Fruit fly (Drosophila melanogaster) whole organism, embryonic: ENCODE results near the gene smo.

Experiments
- Ada2b ChIP-seq: fragments of 200-800 bp; sonication (Bioruptor generic); IDR thresholded peaks from 2 replicates; pipeline ENCODE4 v1.3.6; 2022; ENCODE audit warnings: missing biosample characterization, missing genetic modification characterization
- Aef1 ChIP-seq: fragments of 200-800 bp; sonication (Bioruptor generic); IDR thresholded peaks from 3 replicates; pipeline ENCODE4 v1.3.6; 2022; ENCODE audit warnings: missing biosample characterization, missing genetic modification characterization
- CG10462 ChIP-seq: fragments of 200-800 bp; sonication (Bioruptor generic); optimal IDR thresholded peaks from 2 replicates; lab custom pipeline; 2016; ENCODE audit warnings: missing biosample characterization, missing genetic modification characterization
- CG11085 ChIP-seq: fragments of 200-800 bp; sonication (Bioruptor generic); IDR thresholded peaks from 2 replicates; pipeline ENCODE4 v1.3.6; 2022; ENCODE audit warnings: missing biosample characterization, missing genetic modification characterization
- CG11504 ChIP-seq: fragments of 200-800 bp; sonication (Bioruptor generic); optimal IDR thresholded peaks from 3 replicates; lab custom pipeline; 2019; ENCODE audit warnings: missing biosample characterization, mild to moderate bottlenecking, missing genetic modification characterization, moderate library complexity
- CG12236 ChIP-seq: fragments of 200-800 bp; sonication (Bioruptor generic); optimal IDR thresholded peaks from 2 replicates; lab custom pipeline; 2016; ENCODE audit warnings: missing biosample characterization, missing genetic modification characterization
- CG13894 ChIP-seq: fragments of 200-800 bp; sonication (Bioruptor generic); optimal IDR thresholded peaks from 3 replicates; lab custom pipeline; 2018; ENCODE audit warnings: missing biosample characterization, mild to moderate bottlenecking, missing genetic modification characterization, moderate library complexity
- CG14710 ChIP-seq: fragments of 200-800 bp; sonication (Bioruptor generic); optimal IDR thresholded peaks from 3 replicates; lab custom pipeline; 2019; ENCODE audit warnings: missing biosample characterization, mild to moderate bottlenecking, missing genetic modification characterization, moderate library complexity
- CG14860 ChIP-seq: fragments of 200-800 bp; sonication (Bioruptor generic); IDR thresholded peaks from 3 replicates; pipeline ENCODE4 v1.3.6; 2022; ENCODE audit warnings: missing biosample characterization, missing genetic modification characterization; ENCODE audit not compliant: partially characterized antibody
- CG15514 ChIP-seq: fragments of 200-800 bp; sonication (Bioruptor generic); optimal IDR thresholded peaks from 3 replicates; lab custom pipeline; 2017; ENCODE audit warnings: missing biosample characterization, missing genetic modification characterization, mild to moderate bottlenecking, moderate library complexity, missing genetic modification reagents
- CG15601 ChIP-seq: fragments of 200-800 bp; sonication (Bioruptor generic); optimal IDR thresholded peaks from 3 replicates; lab custom pipeline; 2019; ENCODE audit warnings: missing biosample characterization, mild to moderate bottlenecking, missing genetic modification characterization, moderate library complexity
- CG17361 ChIP-seq: fragments of 200-800 bp; sonication (Bioruptor generic); IDR thresholded peaks from 3 replicates; pipeline ENCODE4 v1.3.6; 2022; ENCODE audit warnings: missing biosample characterization, missing genetic modification characterization
- CG17829 ChIP-seq: fragments of 200-800 bp; optimal IDR thresholded peaks from 2 replicates; lab custom pipeline; 2019; ENCODE audit warnings: missing biosample characterization, mild to moderate bottlenecking, missing genetic modification characterization, moderate library complexity
- CG2712 ChIP-seq: fragments of 200-800 bp; optimal IDR thresholded peaks from 3 replicates; lab custom pipeline; 2019; ENCODE audit warnings: missing biosample characterization, mild to moderate bottlenecking, missing genetic modification characterization, moderate library complexity
- CG30020 ChIP-seq: fragments of 200-800 bp; optimal IDR thresholded peaks from 2 replicates; lab custom pipeline; 2019; ENCODE audit warnings: missing biosample characterization, mild to moderate bottlenecking, missing genetic modification characterization, moderate library complexity
- CG6254 ChIP-seq: fragments of 200-800 bp; sonication (Bioruptor generic); optimal IDR thresholded peaks from 3 replicates; lab custom pipeline; 2017; ENCODE audit warnings: mild to moderate bottlenecking, missing biosample characterization, missing genetic modification reagents, missing genetic modification characterization
- CG7987 ChIP-seq: fragments of 200-800 bp; sonication (Bioruptor generic); optimal IDR thresholded peaks from 2 replicates; lab custom pipeline; 2018; ENCODE audit warnings: missing biosample characterization, mild to moderate bottlenecking, missing genetic modification characterization, moderate library complexity
- CG8281 ChIP-seq: fragments of 200-800 bp; sonication (Bioruptor generic); optimal IDR thresholded peaks from 2 replicates; lab custom pipeline; 2018; ENCODE audit warnings: missing biosample characterization, mild to moderate bottlenecking, missing genetic modification characterization, moderate library complexity
- CG8388 ChIP-seq: fragments of 200-800 bp; sonication (Bioruptor generic); optimal IDR thresholded peaks from 2 replicates; lab custom pipeline; 2019; ENCODE audit warnings: missing biosample characterization, mild to moderate bottlenecking, missing genetic modification characterization, moderate library complexity
- CG8924 ChIP-seq: fragments of 200-800 bp; optimal IDR thresholded peaks from 3 replicates; lab custom pipeline; 2019; ENCODE audit warnings: missing biosample characterization, mild to moderate bottlenecking, missing genetic modification characterization, moderate library complexity
- CTCF ChIP-seq: fragments of 200-800 bp; sonication (Bioruptor generic); optimal IDR thresholded peaks from 2 replicates; lab custom pipeline; 2017; ENCODE audit warnings: missing biosample characterization, mild to moderate bottlenecking, missing genetic modification characterization, moderate library complexity
- Doc3 ChIP-seq: fragments of 200-800 bp; sonication (Bioruptor generic); IDR thresholded peaks from 3 replicates; pipeline ENCODE4 v1.3.6; 2022; ENCODE audit warnings: missing biosample characterization, missing genetic modification characterization; ENCODE audit not compliant: partially characterized antibody
- Dp ChIP-seq: fragments of 200-800 bp; sonication (Bioruptor generic); optimal IDR thresholded peaks from 2 replicates; lab custom pipeline; 2018; ENCODE audit warnings: missing biosample characterization, mild to moderate bottlenecking, missing genetic modification characterization, moderate library complexity
- E2f2 ChIP-seq: fragments of 200-800 bp; sonication (Bioruptor generic); IDR thresholded peaks from 2 replicates; pipeline ENCODE4 v1.3.6; 2022; ENCODE audit warnings: missing biosample characterization, missing genetic modification characterization
- Fer1 ChIP-seq: fragments of 200-800 bp; sonication (Bioruptor generic); optimal IDR thresholded peaks from 2 replicates; lab custom pipeline; 2017; ENCODE audit warnings: missing biosample characterization, mild to moderate bottlenecking, missing genetic modification characterization
- Jarid2 ChIP-seq: fragments of 200-800 bp; sonication (Bioruptor generic); optimal IDR thresholded peaks from 3 replicates; lab custom pipeline; 2017; ENCODE audit warnings: mild to moderate bottlenecking, missing biosample characterization, missing genetic modification reagents, missing genetic modification characterization
- MESR4 ChIP-seq: fragments of 200-800 bp; sonication (Bioruptor generic); optimal IDR thresholded peaks from 2 replicates; lab custom pipeline; 2018; ENCODE audit warnings: missing biosample characterization, mild to moderate bottlenecking, missing genetic modification characterization, moderate library complexity
- Med ChIP-seq: fragments of 200-800 bp; sonication (Bioruptor generic); peaks from one replicate; lab custom pipeline; 2016; ENCODE audit warnings: missing biosample characterization, missing genetic modification characterization, mild to moderate bottlenecking, inconsistent platforms, moderate library complexity
- Meics ChIP-seq: fragments of 200-800 bp; sonication (Bioruptor generic); optimal IDR thresholded peaks from 2 replicates; lab custom pipeline; 2017; ENCODE audit warnings: missing biosample characterization, mild to moderate bottlenecking, missing genetic modification characterization
- Nf-YC ChIP-seq: fragments of 200-800 bp; optimal IDR thresholded peaks from 3 replicates; lab custom pipeline; 2019; ENCODE audit warnings: missing biosample characterization, mild to moderate bottlenecking, missing genetic modification characterization, moderate library complexity
- Sin3A ChIP-seq: fragments of >200 bp; optimal IDR thresholded peaks from 2 replicates; lab custom pipeline; 2018
- Sry-β ChIP-seq: fragments of 200-800 bp; sonication (Bioruptor generic); optimal IDR thresholded peaks from 2 replicates; lab custom pipeline; 2018; ENCODE audit warnings: missing biosample characterization, mild to moderate bottlenecking, missing genetic modification characterization, moderate library complexity
- Stat92E ChIP-seq, 3 experiments: fragments of >200 bp in 2 of 3; fragments of 200-800 bp in 1 of 3; sonication (Bioruptor generic) in 1 of 3; optimal IDR thresholded peaks; 2 replicates each; lab custom pipeline; 2017 to 2019; ENCODE audit warnings: missing biosample characterization in 3 of 3, missing genetic modification characterization in 3 of 3, mild to moderate bottlenecking in 1 of 3, moderate library complexity in 1 of 3
- Vsx1 ChIP-seq: fragments of 200-800 bp; sonication (Bioruptor generic); optimal IDR thresholded peaks from 2 replicates; lab custom pipeline; 2017; ENCODE audit warnings: missing biosample characterization, mild to moderate bottlenecking, missing genetic modification characterization, missing genetic modification reagents
- Xrp1 ChIP-seq: fragments of 200-800 bp; sonication (Bioruptor generic); IDR thresholded peaks from 2 replicates; pipeline ENCODE4 v1.3.6; 2022; ENCODE audit warnings: missing biosample characterization, missing genetic modification characterization
- bowl ChIP-seq: fragments of 200-800 bp; sonication (Bioruptor generic); IDR thresholded peaks from 2 replicates; pipeline ENCODE4 v1.3.6; 2022; ENCODE audit warnings: missing biosample characterization, missing genetic modification characterization
- chinmo ChIP-seq: fragments of 200-800 bp; sonication (Bioruptor generic); IDR thresholded peaks from 4 replicates; pipeline ENCODE4 v1.3.6; 2022; ENCODE audit warnings: missing biosample characterization, missing genetic modification characterization; ENCODE audit not compliant: partially characterized antibody
- crp ChIP-seq, 2 experiments: fragments of 200-800 bp; sonication (Bioruptor generic); optimal IDR thresholded peaks; 2 replicates in 1 of 2; 3 replicates in 1 of 2; lab custom pipeline; 2017; ENCODE audit warnings: missing biosample characterization in 2 of 2, missing genetic modification characterization in 2 of 2, mild to moderate bottlenecking in 1 of 2, moderate library complexity in 1 of 2
- dpn ChIP-seq, 2 experiments: fragments of 200-800 bp; sonication (Bioruptor generic); optimal IDR thresholded peaks; 3 replicates each; lab custom pipeline; 2016; ENCODE audit warnings: missing biosample characterization in 2 of 2, missing genetic modification characterization in 2 of 2
- hb ChIP-seq: fragments of 200-800 bp; sonication (Bioruptor generic); IDR thresholded peaks from 3 replicates; pipeline ENCODE4 v1.3.6; 2022; ENCODE audit warnings: missing biosample characterization, missing genetic modification characterization; ENCODE audit not compliant: partially characterized antibody
- hbn ChIP-seq: fragments of 200-800 bp; sonication (Bioruptor generic); IDR thresholded peaks from 2 replicates; pipeline ENCODE4 v1.3.6; 2022; ENCODE audit warnings: missing biosample characterization, missing genetic modification characterization; ENCODE audit not compliant: partially characterized antibody
- nerfin-1 ChIP-seq: fragments of 200-800 bp; sonication (Bioruptor generic); optimal IDR thresholded peaks from 3 replicates; lab custom pipeline; 2019; ENCODE audit warnings: missing biosample characterization, mild to moderate bottlenecking, missing genetic modification characterization, moderate library complexity
- ro ChIP-seq: fragments of 200-800 bp; sonication (Bioruptor generic); IDR thresholded peaks from 2 replicates; pipeline ENCODE4 v1.3.6; 2022; ENCODE audit warnings: missing biosample characterization, missing genetic modification characterization
- row ChIP-seq: fragments of 200-800 bp; sonication (Bioruptor generic); IDR thresholded peaks from 3 replicates; pipeline ENCODE4 v1.3.6; 2022; ENCODE audit warnings: missing biosample characterization, missing genetic modification characterization
- unpg ChIP-seq: fragments of 200-800 bp; sonication (Bioruptor generic); optimal IDR thresholded peaks from 3 replicates; lab custom pipeline; 2018; ENCODE audit warnings: missing biosample characterization, mild to moderate bottlenecking, missing genetic modification characterization, moderate library complexity
- vfl ChIP-seq: fragments of 200-800 bp; sonication (Bioruptor generic); optimal IDR thresholded peaks from 2 replicates; lab custom pipeline; 2016; ENCODE audit warnings: missing biosample characterization, missing genetic modification characterization
- vnd ChIP-seq: fragments of 200-800 bp; sonication (Bioruptor generic); IDR thresholded peaks from 3 replicates; pipeline ENCODE4 v1.3.6; 2022; ENCODE audit warnings: missing biosample characterization, missing genetic modification characterization; ENCODE audit not compliant: partially characterized antibody
- vvl ChIP-seq: fragments of 200-800 bp; sonication (Bioruptor generic); IDR thresholded peaks from 2 replicates; pipeline ENCODE4 v1.3.6; 2022; ENCODE audit warnings: missing biosample characterization, missing genetic modification characterization
- yki ChIP-seq: fragments of >200 bp; optimal IDR thresholded peaks from 3 replicates; lab custom pipeline; 2018
- zfh1 ChIP-seq: fragments of 200-800 bp; sonication (Bioruptor generic); IDR thresholded peaks from 3 replicates; pipeline ENCODE4 v1.3.6; 2022; ENCODE audit warnings: missing biosample characterization, missing genetic modification characterization

smo gene

dm6 chr2L:271553-271952 is 5.8 kb upstream of the smo start, which contains the start of gene Dus1 (continued):
- TF ChIP-seq CG10462 (GFP tag; lab: Kevin White, UChicago) (no peak), Meics (GFP tag; lab: Kevin White, UChicago) (no peak), ro (GFP tag; lab: Robert Waterston, UW) (no peak), MESR4 (peak; percentile 66), hbn (GFP tag; lab: Robert Waterston, UW) (peak; percentile 72), Dp (GFP tag; lab: Kevin White, UChicago) (peak; percentile 73), Jarid2 (GFP tag; lab: Kevin White, UChicago) (no peak), vnd (peak; percentile 50; the same call in 2 of the 3 replicates), CG8924 (peak; percentile 24), bowl (GFP tag; lab: Robert Waterston, UW) (no peak), CTCF (GFP tag; lab: Kevin White, UChicago) (peak; percentile 7), dpn (GFP tag; optimal IDR thresholded peaks at IDR 0.05; lab: Kevin White, UChicago) (no peak), Xrp1 (no peak), vvl (peak; percentile 75), CG7987 (no peak), yki (lab: Kevin White, UChicago) (no peak), CG17361 (GFP tag; lab: Robert Waterston, UW) (0 out of 3 replicates have a peak, but pooled peaks have one; percentile 15), CG15601 (peak; percentile 65), Vsx1 (GFP tag; lab: Kevin White, UChicago) (no peak), CG14860 (peak; percentile 58; the same call in 2 of the 3 replicates), CG13894 (tag; lab: Kevin White, UChicago) (peak; percentile 41), Doc3 (GFP tag; lab: Robert Waterston, UW) (peak; percentile 68), unpg (GFP tag; lab: Kevin White, UChicago) (no peak), Sin3A (peak; percentile 9), row (GFP tag; lab: Robert Waterston, UW) (peak; percentile 47), E2f2 (GFP tag; lab: Robert Waterston, UW) (peak; percentile 75), Sry-β (GFP tag; lab: Kevin White, UChicago) (peak; percentile 51), CG12236 (no peak), CG14710 (tag; lab: Kevin White, UChicago) (peak; percentile 54), CG15514 (GFP tag; lab: Kevin White, UChicago) (peak; percentile 41), nerfin-1 (no peak), CG8281 (tag; lab: Kevin White, UChicago) (no peak), Med (GFP tag; lab: Kevin White, UChicago) (peak; percentile 73), vfl (GFP tag; lab: Kevin White, UChicago) (no peak), CG6254 (GFP tag; lab: Kevin White, UChicago) (no peak), hb (GFP tag; lab: Robert Waterston, UW) (peak; percentile 59; the same call in 2 of the 3 replicates), Nf-YC (tag; lab: Kevin White, UChicago) (peak; percentile 6), CG17829 (peak; percentile 53), zfh1 (GFP tag; lab: Robert Waterston, UW) (no peak), CG11504 (peak; percentile 20), CG30020 (tag; lab: Kevin White, UChicago) (peak; percentile 20), CG11085 (no peak), CG2712 (tag; lab: Kevin White, UChicago) (peak; percentile 15), chinmo (GFP tag; lab: Robert Waterston, UW) (peak; percentile 63; the same call in 1 of the 4 replicates), crp (GFP tag; optimal IDR thresholded peaks at IDR 0.05; lab: Kevin White, UChicago) (peak; percentile 35 to 90), Aef1 (GFP tag; lab: Robert Waterston, UW) (no peak), CG8388 (no peak), Stat92E (GFP tag; optimal IDR thresholded peaks at IDR 0.05; lab: Kevin White, UChicago) (peak in 1 of 3 experiments; percentile 64), Ada2b (no peak), Fer1 (GFP tag; lab: Kevin White, UChicago) (peak; percentile 48)
